Worm (Caenorhabditis elegans) whole organism, young adult: ENCODE measurements around the gene T24E12.10.

Source experiments
- C06A6.2 ChIP-seq: fragments of 200-800 bp; sonication (Bioruptor generic); conservative IDR thresholded peaks from 2 replicates; pipeline ENCODE4 v1.3.6; 2022; ENCODE audit warnings: missing genetic modification characterization, missing compliant biosample characterization
- C17E4.6 ChIP-seq: fragments of 200-800 bp; sonication (Bioruptor generic); IDR thresholded peaks from 2 replicates; pipeline ENCODE4 v1.3.6; 2022; ENCODE audit warnings: missing genetic modification reagents, missing genetic modification characterization, missing compliant biosample characterization
- Y56A3A.18 ChIP-seq: fragments of 200-800 bp; sonication (Bioruptor generic); IDR thresholded peaks from 2 replicates; pipeline ENCODE4 v1.3.6; 2022; ENCODE audit warnings: missing genetic modification reagents, missing genetic modification characterization, missing compliant biosample characterization
- ama-1 ChIP-seq, 3 experiments: fragments of 150-350 bp in 1 of 3; sonication (generic microtip) in 2 of 3; optimal IDR thresholded peaks; 2 replicates each; lab custom pipeline; 2014 to 2018; ENCODE audit warnings: missing biosample characterization in 2 of 3, missing genetic modification characterization in 2 of 3, missing genetic modification reagents in 2 of 3
- efl-1 ChIP-seq: fragments of 150-350 bp; optimal IDR thresholded peaks from 2 replicates; lab custom pipeline; 2014; ENCODE audit warnings: missing biosample characterization, missing genetic modification reagents, missing genetic modification characterization
- lin-54 ChIP-seq: fragments of 200-800 bp; sonication (Bioruptor generic); optimal IDR thresholded peaks from 2 replicates; lab custom pipeline; 2018; ENCODE audit warnings: mild to moderate bottlenecking, missing genetic modification characterization, missing compliant biosample characterization
- nhr-90 ChIP-seq: sonication (generic microtip); optimal IDR thresholded peaks from 2 replicates; lab custom pipeline; 2016; ENCODE audit warnings: missing genotype, mild to moderate bottlenecking, missing genetic modification characterization, missing compliant biosample characterization
- pha-4 ChIP-seq: fragments of 150-350 bp; sonication (generic microtip); optimal IDR thresholded peaks from 2 replicates; lab custom pipeline; 2014; ENCODE audit warnings: missing biosample characterization, missing genetic modification reagents, missing genetic modification characterization
- tlf-1 ChIP-seq: fragments of 200-800 bp; sonication (Bioruptor generic); optimal IDR thresholded peaks from 2 replicates; lab custom pipeline; 2018; ENCODE audit warnings: mild to moderate bottlenecking, missing genetic modification characterization, missing compliant biosample characterization
- zfh-2 ChIP-seq: fragments of 200-800 bp; sonication (Bioruptor generic); conservative IDR thresholded peaks from 2 replicates; pipeline ENCODE4 v1.3.6; 2022; ENCODE audit warnings: missing genetic modification reagents, missing genetic modification characterization, missing compliant biosample characterization
- ztf-18 ChIP-seq: sonication (generic microtip); optimal IDR thresholded peaks from 2 replicates; lab custom pipeline; 2016; ENCODE audit warnings: missing genotype, mild to moderate bottlenecking, missing genetic modification characterization, missing compliant biosample characterization

DNA sequence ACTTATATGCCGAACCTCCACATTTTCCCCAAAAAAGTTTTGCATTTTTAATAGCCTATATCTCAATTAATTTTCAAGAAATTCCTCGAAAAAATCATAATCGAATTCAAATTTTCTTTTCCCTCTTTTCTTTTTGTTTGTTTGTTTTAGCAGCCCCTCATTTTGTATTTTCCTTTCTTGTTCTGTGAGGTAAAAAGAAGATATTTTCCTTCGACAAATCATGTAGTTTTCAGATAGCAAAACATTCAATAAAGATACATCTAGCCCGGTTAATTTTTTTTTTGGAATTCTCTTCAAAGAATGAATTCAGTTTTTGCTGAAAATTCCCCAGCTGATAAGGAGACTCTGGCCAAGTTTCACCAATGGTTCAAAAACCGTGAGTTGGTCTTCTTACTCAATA, 2.7 kb upstream of the T24E12.10 start, which contains the start of gene T24E12.3:
- TF ChIP-seq ztf-18 (tag; lab: Kevin White, UChicago) = no peak
- TF ChIP-seq Y56A3A.18 (GFP tag; lab: Robert Waterston, UW) = no peak
- no peak for TF ChIP-seq tlf-1 (GFP tag; lab: Kevin White, UChicago)
- TF ChIP-seq lin-54 (GFP tag; lab: Kevin White, UChicago) = no peak
- no peak for TF ChIP-seq C06A6.2 (GFP tag; lab: Robert Waterston, UW)
- TF ChIP-seq zfh-2 (GFP tag; lab: Robert Waterston, UW) = no peak
- TF ChIP-seq pha-4 = no peak
- TF ChIP-seq efl-1 (GFP tag; lab: Kevin White, UChicago) = no peak
- no peak for TF ChIP-seq C17E4.6 (GFP tag; lab: Robert Waterston, UW)
- no peak for TF ChIP-seq ama-1 (optimal IDR thresholded peaks at IDR 0.05; lab: Kevin White, UChicago)
- TF ChIP-seq ama-1 (GFP tag; optimal IDR thresholded peaks at IDR 0.05; lab: Kevin White, UChicago) = no peak
- no peak for TF ChIP-seq nhr-90
